Worm (Caenorhabditis elegans): ENCODE results near the gene ZC196.2.

Gene ZC196.2

DNA sequence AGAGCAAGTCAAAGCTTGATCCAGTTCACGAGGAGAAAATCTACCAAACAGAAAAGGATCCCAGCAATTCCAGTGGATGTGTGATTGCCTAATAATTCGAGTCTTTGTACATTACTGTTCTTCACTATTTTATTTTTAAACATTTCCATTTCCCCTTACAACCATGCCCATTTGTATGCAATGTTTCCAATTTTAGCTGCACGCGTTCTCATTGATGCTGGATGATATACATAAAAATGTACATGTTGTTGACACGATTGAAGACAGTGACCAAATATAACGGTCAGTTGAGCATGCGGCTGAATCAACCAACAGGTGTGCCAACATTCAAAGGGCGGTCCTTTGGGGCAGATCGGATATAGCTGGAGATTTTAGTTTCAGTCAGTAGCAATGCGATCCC lies 37.0 kb downstream of the ZC196.2 start, which contains the start of gene B0507.1:
TSS of gene B0507.1 (plus strand) at position 301 of the 400 bp plus-strand sequence.
- TF ChIP-seq nhr-71 (tag; optimal IDR thresholded peaks at IDR 0.05) (no peak), nhr-20 (tag; optimal IDR thresholded peaks at IDR 0.05) (no peak), dpl-1 (GFP tag; optimal IDR thresholded peaks at IDR 0.05) (no peak), C16A3.4 (tag; optimal IDR thresholded peaks at IDR 0.05) (no peak), lsy-2 (tag; optimal IDR thresholded peaks at IDR 0.05) (no peak), efl-3 (GFP tag; optimal IDR thresholded peaks at IDR 0.05) (no peak), unc-130 (tag; optimal IDR thresholded peaks at IDR 0.05) (no peak), lin-39 (tag; optimal IDR thresholded peaks at IDR 0.05) (no peak), hlh-4 (tag; optimal IDR thresholded peaks at IDR 0.05) (no peak), ces-1 (GFP tag; optimal IDR thresholded peaks at IDR 0.05) (no peak), hpl-2 (GFP tag; optimal IDR thresholded peaks at IDR 0.05) (no peak), irx-1 (tag; optimal IDR thresholded peaks at IDR 0.05) (no peak), nhr-76 (tag; optimal IDR thresholded peaks at IDR 0.05) (no peak), nhr-28 (tag; optimal IDR thresholded peaks at IDR 0.05) (no peak), grh-1 (GFP tag; IDR thresholded peaks at IDR 0.05) (no peak), elt-2 (tag; optimal IDR thresholded peaks at IDR 0.05) (no peak), tbx-2 (tag; optimal IDR thresholded peaks at IDR 0.05) (no peak), lin-14 (GFP tag; optimal IDR thresholded peaks at IDR 0.05) (no peak), xbp-1 (tag; optimal IDR thresholded peaks at IDR 0.05) (no peak), nhr-11 (tag; optimal IDR thresholded peaks at IDR 0.05) (no peak)

DNA sequence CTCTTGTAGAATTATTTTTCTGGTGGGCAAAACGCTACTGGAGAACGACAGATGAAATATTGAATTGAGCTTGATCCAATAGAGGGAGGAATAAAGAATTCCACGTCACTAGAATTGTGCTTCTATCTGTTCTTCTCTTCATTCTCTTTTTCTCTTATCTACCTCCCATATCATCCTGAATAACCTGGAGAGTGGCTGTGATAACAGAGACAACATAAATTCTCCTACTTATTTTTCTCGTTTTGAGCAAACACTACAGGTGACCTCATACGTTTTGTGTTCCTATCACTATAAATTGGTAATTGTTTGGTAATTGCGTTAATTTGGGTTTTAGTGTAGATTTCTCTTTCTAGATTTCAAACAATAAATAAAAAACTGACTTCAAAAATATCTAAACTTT lies 41.9 kb downstream of the ZC196.2 start:
- TF ChIP-seq elt-2 (tag; optimal IDR thresholded peaks at IDR 0.05), result peak; percentile 17
- no peak for TF ChIP-seq nhr-20 (tag; optimal IDR thresholded peaks at IDR 0.05)
- TF ChIP-seq irx-1 (tag; optimal IDR thresholded peaks at IDR 0.05), result no peak
- TF ChIP-seq lin-13 (GFP tag; optimal IDR thresholded peaks at IDR 0.05), result no peak
- no peak for TF ChIP-seq hlh-17 (GFP tag; optimal IDR thresholded peaks at IDR 0.05; ENCODE audit: borderline replicate concordance)
- TF ChIP-seq nhr-12 (tag; optimal IDR thresholded peaks at IDR 0.05), result no peak
- no peak for TF ChIP-seq zip-4 (GFP tag; optimal IDR thresholded peaks at IDR 0.05)
- TF ChIP-seq fkh-10 (GFP tag; optimal IDR thresholded peaks at IDR 0.05), result no peak
- no peak for TF ChIP-seq mep-1 (tag; optimal IDR thresholded peaks at IDR 0.05)
- TF ChIP-seq lin-39 (tag; optimal IDR thresholded peaks at IDR 0.05), result no peak
- no peak for TF ChIP-seq hlh-4 (tag; optimal IDR thresholded peaks at IDR 0.05)
- no peak for TF ChIP-seq unc-86 (tag; optimal IDR thresholded peaks at IDR 0.05)
- TF ChIP-seq sup-37 (GFP tag; optimal IDR thresholded peaks at IDR 0.05), result no peak
- no peak for TF ChIP-seq ceh-82 (tag; optimal IDR thresholded peaks at IDR 0.05)
- TF ChIP-seq efl-1 (optimal IDR thresholded peaks at IDR 0.05), result no peak
- peak in 1 of 2 experiments; percentile 34 for TF ChIP-seq efl-1 (GFP tag; optimal IDR thresholded peaks at IDR 0.05 in 1 of 2)
- no peak for TF ChIP-seq nhr-47 (tag; optimal IDR thresholded peaks at IDR 0.05)
- TF ChIP-seq sox-4 (tag; optimal IDR thresholded peaks at IDR 0.05), result no peak
- no peak for TF ChIP-seq ama-1 (optimal IDR thresholded peaks at IDR 0.05)
- TF ChIP-seq lin-14 (GFP tag; optimal IDR thresholded peaks at IDR 0.05), result peak; percentile 2
- no peak for TF ChIP-seq nhr-11 (tag; optimal IDR thresholded peaks at IDR 0.05)
- no peak for TF ChIP-seq ceh-8 (GFP tag; optimal IDR thresholded peaks at IDR 0.05)
- TF ChIP-seq dpl-1 (GFP tag; optimal IDR thresholded peaks at IDR 0.05), result no peak
- no peak for TF ChIP-seq mab-9 (GFP tag; IDR thresholded peaks at IDR 0.05)
- no peak for TF ChIP-seq ceh-88 (GFP tag; IDR thresholded peaks at IDR 0.05)
- TF ChIP-seq Y116A8C.19 (tag; optimal IDR thresholded peaks at IDR 0.05; ENCODE audit: borderline replicate concordance), result no peak
- peak; percentile 63 for TF ChIP-seq pqm-1 (tag; optimal IDR thresholded peaks at IDR 0.05)
- TF ChIP-seq elt-3 (tag; optimal IDR thresholded peaks at IDR 0.05), result no peak
- TF ChIP-seq fkh-4 (tag; optimal IDR thresholded peaks at IDR 0.05; ENCODE audit: borderline replicate concordance), result no peak
- no peak for TF ChIP-seq skn-1 (tag; optimal IDR thresholded peaks at IDR 0.05)
- TF ChIP-seq ets-5 (GFP tag; IDR thresholded peaks at IDR 0.05), result no peak
- TF ChIP-seq nhr-77 (tag; optimal IDR thresholded peaks at IDR 0.05), result no peak

Data from whole organism, L1 larva.